Worm (Caenorhabditis elegans): ENCODE measurements around the gene Y25C1A.2.

Y25C1A.2 gene

DNA sequence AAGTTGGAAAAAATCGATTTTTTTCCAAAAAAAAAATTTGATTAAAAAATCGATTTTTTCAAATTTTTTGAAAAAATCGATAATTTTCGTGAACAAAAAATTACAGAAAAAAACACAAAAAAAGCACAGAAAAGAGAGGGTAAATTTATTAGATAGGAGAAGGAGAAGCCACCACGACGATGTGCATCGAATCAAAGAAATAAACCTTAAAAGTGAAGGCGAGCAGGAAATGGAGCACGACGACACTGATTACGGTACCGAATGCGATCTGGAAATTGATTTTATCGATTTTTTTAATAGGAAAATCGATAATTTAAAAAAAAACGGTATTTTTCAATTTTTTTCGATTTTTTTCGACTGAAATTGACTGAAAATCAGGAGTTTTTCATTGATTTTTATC, 47.3 kb upstream of the Y25C1A.2 start:
- TF ChIP-seq flh-1 (GFP tag; optimal IDR thresholded peaks at IDR 0.05) (no peak), snpc-4 (tag; optimal IDR thresholded peaks at IDR 0.05) (no peak), zip-8 (tag; optimal IDR thresholded peaks at IDR 0.05) (no peak), ces-1 (GFP tag; optimal IDR thresholded peaks at IDR 0.05) (no peak)

DNA sequence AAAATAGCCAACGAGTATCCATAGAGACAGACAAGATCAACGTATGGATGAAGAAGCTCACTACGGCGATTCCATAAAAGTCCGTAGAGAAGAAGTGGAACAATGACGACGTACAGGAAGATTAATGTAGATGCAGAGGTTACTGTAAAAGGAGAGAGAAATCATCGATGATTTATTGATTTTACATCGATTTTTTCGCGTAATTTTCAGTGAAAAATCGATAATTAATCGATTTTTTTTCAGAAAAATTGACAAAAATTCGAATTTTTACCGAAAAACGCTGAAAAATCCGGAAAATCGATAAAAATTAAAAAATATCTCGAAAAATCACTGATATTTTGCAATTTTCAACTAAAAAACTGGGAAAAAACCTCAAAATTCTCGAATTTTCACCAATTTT, 46.0 kb upstream of the Y25C1A.2 start:
- TF ChIP-seq ceh-83 (GFP tag; optimal IDR thresholded peaks at IDR 0.05) (no peak), hlh-1 (tag; optimal IDR thresholded peaks at IDR 0.05) (no peak), mls-2 (tag; optimal IDR thresholded peaks at IDR 0.05) (no peak), sem-2 (GFP tag; optimal IDR thresholded peaks at IDR 0.05) (no peak), unc-120 (tag; optimal IDR thresholded peaks at IDR 0.05; ENCODE audit: poor library complexity, severe bottlenecking) (no peak), nhr-28 (tag; optimal IDR thresholded peaks at IDR 0.05) (no peak), elt-3 (tag; optimal IDR thresholded peaks at IDR 0.05) (no peak), ham-2 (GFP tag; optimal IDR thresholded peaks at IDR 0.05) (no peak), snpc-4 (tag; optimal IDR thresholded peaks at IDR 0.05) (no peak), ceh-43 (GFP tag; optimal IDR thresholded peaks at IDR 0.05) (no peak), bed-3 (GFP tag; optimal IDR thresholded peaks at IDR 0.05) (no peak), flh-1 (GFP tag; optimal IDR thresholded peaks at IDR 0.05) (no peak)

DNA sequence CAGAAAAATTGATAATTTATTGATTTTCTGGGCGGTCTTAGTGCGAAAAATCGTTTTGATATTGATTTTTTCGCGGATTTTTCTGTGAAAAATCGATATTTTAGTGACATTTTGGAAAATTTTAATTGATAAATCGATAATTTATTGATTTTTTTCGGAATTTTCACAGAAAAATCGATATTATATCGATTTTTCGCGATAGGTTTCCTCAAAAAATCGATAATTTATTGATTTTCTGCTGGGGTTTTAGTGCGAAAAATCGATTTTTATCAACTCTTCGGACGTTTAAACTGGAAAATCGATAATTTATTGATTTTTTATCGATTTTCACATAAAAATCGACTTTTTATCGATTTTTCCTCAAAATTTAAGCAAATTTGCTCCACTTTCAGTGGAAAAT, 45.0 kb upstream of the Y25C1A.2 start:
- no peak for TF ChIP-seq nhr-76 (tag; optimal IDR thresholded peaks at IDR 0.05)
- no peak for TF ChIP-seq M03D4.4 (tag; optimal IDR thresholded peaks at IDR 0.05)
- no peak for TF ChIP-seq ceh-43 (GFP tag; optimal IDR thresholded peaks at IDR 0.05)
- TF ChIP-seq bed-3 (GFP tag; optimal IDR thresholded peaks at IDR 0.05), result no peak
- no peak for TF ChIP-seq drap-1 (GFP tag; optimal IDR thresholded peaks at IDR 0.05)
- no peak for TF ChIP-seq ceh-83 (GFP tag; optimal IDR thresholded peaks at IDR 0.05)
- TF ChIP-seq ham-2 (GFP tag; optimal IDR thresholded peaks at IDR 0.05), result no peak
- TF ChIP-seq sptf-1 (tag; optimal IDR thresholded peaks at IDR 0.05), result no peak
- no peak for TF ChIP-seq pha-4 (tag; optimal IDR thresholded peaks at IDR 0.05)
- no peak for TF ChIP-seq flh-1 (GFP tag; optimal IDR thresholded peaks at IDR 0.05)
- no peak for TF ChIP-seq zip-8 (tag; optimal IDR thresholded peaks at IDR 0.05)
- TF ChIP-seq lin-32 (GFP tag; optimal IDR thresholded peaks at IDR 0.05), result no peak
- TF ChIP-seq nhr-12 (tag; optimal IDR thresholded peaks at IDR 0.05), result no peak
- TF ChIP-seq elt-3 (tag; optimal IDR thresholded peaks at IDR 0.05), result no peak
- TF ChIP-seq hlh-1 (tag; optimal IDR thresholded peaks at IDR 0.05), result no peak
- no peak for TF ChIP-seq nhr-237 (tag; optimal IDR thresholded peaks at IDR 0.05)
- TF ChIP-seq mls-2 (tag; optimal IDR thresholded peaks at IDR 0.05), result no peak
- TF ChIP-seq mab-5 (tag; optimal IDR thresholded peaks at IDR 0.05), result no peak

DNA sequence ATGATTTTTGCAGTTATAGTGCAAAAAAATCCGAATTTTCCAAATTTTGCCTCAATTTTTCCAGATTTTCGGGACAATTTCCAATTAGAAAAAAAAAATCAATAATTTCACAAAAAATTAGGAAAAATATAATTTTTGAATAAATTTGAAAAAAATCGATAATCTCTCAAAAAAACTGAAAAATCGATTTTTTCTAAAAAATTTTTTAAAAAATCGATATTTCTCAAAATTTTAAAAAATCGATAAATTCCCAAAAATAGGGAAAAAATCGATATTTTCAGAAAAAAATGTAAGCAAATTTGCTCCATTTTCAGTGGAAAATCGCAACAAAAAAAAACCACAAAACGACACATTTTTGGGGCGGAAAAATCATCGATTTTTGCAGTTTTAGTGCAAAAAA, 44.5 kb upstream of the Y25C1A.2 start:
- TF ChIP-seq tbx-8 (GFP tag; optimal IDR thresholded peaks at IDR 0.05) (no peak), blmp-1 (tag; optimal IDR thresholded peaks at IDR 0.05) (no peak), flh-1 (GFP tag; optimal IDR thresholded peaks at IDR 0.05) (no peak), mab-5 (tag; optimal IDR thresholded peaks at IDR 0.05) (no peak), nhr-2 (tag; optimal IDR thresholded peaks at IDR 0.05) (no peak), lin-32 (GFP tag; optimal IDR thresholded peaks at IDR 0.05) (no peak), snpc-4 (tag; optimal IDR thresholded peaks at IDR 0.05) (no peak), lin-13 (tag; optimal IDR thresholded peaks at IDR 0.05) (no peak)

DNA sequence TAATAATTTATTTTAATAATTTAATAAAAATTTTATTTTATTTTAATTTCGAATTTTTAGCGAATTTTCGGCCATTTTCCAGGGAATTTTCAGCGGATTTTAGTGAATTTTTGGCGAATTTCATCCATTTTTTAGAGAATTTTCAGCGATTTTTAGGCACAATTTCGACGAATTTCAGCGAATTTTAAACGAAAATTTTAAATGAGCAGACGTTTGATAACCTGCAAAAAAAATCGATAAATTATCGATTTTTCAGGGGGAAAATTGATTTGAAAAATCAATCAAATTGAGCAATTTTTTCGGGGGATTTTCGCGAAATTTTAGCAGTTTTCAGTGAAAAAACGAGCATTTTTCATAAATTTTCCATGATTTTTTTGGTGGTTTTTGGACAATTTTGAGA, 43.8 kb upstream of the Y25C1A.2 start:
- no peak for TF ChIP-seq unc-120 (tag; optimal IDR thresholded peaks at IDR 0.05; ENCODE audit: poor library complexity, severe bottlenecking)
- TF ChIP-seq nhr-237 (tag; optimal IDR thresholded peaks at IDR 0.05), result no peak
- TF ChIP-seq snpc-4 (tag; optimal IDR thresholded peaks at IDR 0.05), result no peak
- TF ChIP-seq sptf-1 (tag; optimal IDR thresholded peaks at IDR 0.05), result no peak
- no peak for TF ChIP-seq mab-5 (tag; optimal IDR thresholded peaks at IDR 0.05)
- TF ChIP-seq unc-39 (tag; optimal IDR thresholded peaks at IDR 0.05), result no peak
- TF ChIP-seq elt-1 (tag; optimal IDR thresholded peaks at IDR 0.05; ENCODE audit: borderline replicate concordance, insufficient read depth), result no peak
- no peak for TF ChIP-seq lsy-2 (tag; optimal IDR thresholded peaks at IDR 0.05)

DNA sequence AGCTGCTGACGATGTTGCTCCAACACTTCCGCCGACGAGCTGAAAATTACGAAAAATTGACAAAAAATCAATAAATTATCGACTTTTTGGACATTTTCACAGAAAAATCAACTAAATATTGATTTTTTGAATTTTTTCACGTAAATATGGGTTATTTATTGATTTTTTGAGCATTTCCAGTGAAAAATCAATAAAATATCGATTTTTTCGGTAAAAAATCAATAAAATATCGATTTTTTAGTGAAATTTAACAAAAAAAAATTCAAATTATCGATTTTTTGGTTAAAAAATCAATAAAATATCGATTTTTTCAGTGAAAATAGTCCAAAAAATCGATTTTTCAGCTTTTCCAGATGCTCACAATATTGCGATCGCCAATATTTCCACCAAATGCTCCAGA, 42.2 kb upstream of the Y25C1A.2 start:
- TF ChIP-seq nhr-76 (tag; optimal IDR thresholded peaks at IDR 0.05), result no peak
- TF ChIP-seq ceh-83 (GFP tag; optimal IDR thresholded peaks at IDR 0.05), result no peak
- no peak for TF ChIP-seq nhr-28 (tag; optimal IDR thresholded peaks at IDR 0.05)
- TF ChIP-seq mab-5 (tag; optimal IDR thresholded peaks at IDR 0.05), result no peak

Measured in whole organism, mixed stage, embryonic.